Worm (Caenorhabditis elegans): ENCODE data around the gene srbc-32.

Gene srbc-32

ce11 chrV:3480346-3480745 lies 6.4 kb downstream of the srbc-32 start, which contains the start of gene srbc-30:
srbc-30 (minus strand) TSS chrV:3480446.
- TF ChIP-seq unc-62 (GFP tag; optimal IDR thresholded peaks at IDR 0.05): no peak

DNA sequence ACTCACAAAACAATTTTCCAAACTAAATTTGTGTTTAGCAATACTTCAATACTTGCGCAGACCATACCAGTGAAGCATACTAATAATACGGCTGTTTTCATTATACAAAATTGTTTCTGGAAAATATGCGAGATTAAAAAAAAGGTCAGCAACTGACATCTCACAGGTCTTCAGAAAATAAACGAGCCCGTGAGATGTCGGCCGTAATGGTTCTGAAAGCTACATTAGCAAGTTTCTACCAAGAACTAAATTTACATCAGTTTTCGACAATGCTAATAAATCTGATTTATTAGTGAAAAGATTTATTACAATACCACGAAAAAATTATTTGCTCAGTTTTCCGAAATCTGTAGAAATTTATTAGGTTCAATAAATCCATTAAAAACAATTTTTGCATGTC lies 9.3 kb downstream of the srbc-32 start, which contains the start of gene srbc-31:
Gene srbc-31, minus strand, starts transcription at position 101 of the 400 bp plus-strand sequence.
- no peak for TF ChIP-seq unc-62 (GFP tag; optimal IDR thresholded peaks at IDR 0.05)

- no peak for TF ChIP-seq unc-62 (GFP tag; optimal IDR thresholded peaks at IDR 0.05)
Observed at ce11 chrV:3476228-3476627, 10.5 kb downstream of the srbc-32 start.

- no peak for TF ChIP-seq unc-62 (GFP tag; optimal IDR thresholded peaks at IDR 0.05)
Observed at ce11 chrV:3475021-3475420, 11.7 kb downstream of the srbc-32 start, which contains the start of gene oac-2. oac-2 (minus strand) TSS chrV:3475121.

ce11 chrV:3470782-3471181 lies 16.0 kb downstream of the srbc-32 start, which contains the start of gene srbc-29:
srbc-29 (minus strand) TSS chrV:3470882.
- no peak for TF ChIP-seq unc-62 (GFP tag; optimal IDR thresholded peaks at IDR 0.05)

DNA sequence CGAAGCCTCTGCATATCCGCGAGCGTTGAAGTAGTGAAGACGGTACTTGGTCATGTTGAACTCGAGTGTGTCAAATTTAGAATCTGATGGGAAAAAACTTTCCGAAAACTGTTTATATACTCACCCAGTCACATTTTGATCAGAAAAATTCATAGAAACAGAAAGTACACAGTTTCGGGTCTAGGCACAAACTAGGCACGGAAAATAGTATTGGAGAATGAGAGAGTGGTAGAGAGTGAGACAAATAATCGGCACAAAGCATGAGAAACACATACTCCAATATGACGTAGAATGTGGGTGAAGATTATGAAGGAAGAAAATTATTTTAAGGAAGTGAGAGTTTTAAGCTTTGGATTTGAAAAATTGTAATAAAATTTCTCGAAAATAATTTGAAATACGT lies 18.3 kb downstream of the srbc-32 start, which contains the start of gene gst-33:
Gene gst-33, minus strand, starts transcription at position 127 of the 400 bp plus-strand sequence.
- no peak for TF ChIP-seq unc-62 (GFP tag; optimal IDR thresholded peaks at IDR 0.05)

DNA sequence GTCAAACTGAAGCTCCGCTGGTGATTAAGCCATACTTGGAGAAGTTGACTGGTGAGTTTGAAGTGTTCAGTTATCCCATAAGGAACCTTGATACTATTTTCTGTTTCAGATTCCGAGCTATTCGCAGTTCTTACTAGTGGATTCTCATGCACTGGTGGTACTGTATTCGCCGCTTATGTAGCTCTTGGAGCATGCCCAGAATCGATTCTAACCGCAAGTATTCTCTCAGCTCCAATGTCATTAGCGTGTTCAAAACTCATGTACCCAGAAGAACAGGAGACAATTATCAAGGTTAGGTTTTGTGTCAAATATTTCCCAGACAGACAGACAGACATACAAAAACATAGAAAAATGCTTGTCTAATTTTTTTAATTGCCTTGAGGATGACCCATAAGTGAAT lies 21.9 kb downstream of the srbc-32 start:
- TF ChIP-seq unc-62 (GFP tag; optimal IDR thresholded peaks at IDR 0.05): no peak

DNA sequence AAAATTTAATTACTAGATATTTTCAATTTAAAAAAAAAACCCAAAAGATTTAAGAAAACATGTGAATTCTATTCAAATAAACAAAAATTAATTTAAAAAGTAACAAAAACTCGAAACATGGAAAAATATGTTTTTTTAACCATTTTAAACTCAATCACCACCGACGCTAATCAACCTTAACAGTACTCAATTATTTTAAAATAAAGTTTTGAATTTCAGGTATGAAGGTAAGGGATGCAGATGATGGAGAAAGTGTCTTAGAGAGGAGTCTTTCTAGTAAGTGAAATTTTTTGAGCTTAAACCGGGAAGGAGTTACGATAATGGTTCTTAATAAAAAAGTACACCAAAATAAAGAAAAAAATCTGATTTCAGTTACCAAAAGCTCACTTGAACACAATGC lies 23.2 kb downstream of the srbc-32 start, which contains the start of gene slc-28.1:
Gene slc-28.1, plus strand, starts transcription at position 301 of the 400 bp plus-strand sequence.
- no peak for TF ChIP-seq unc-62 (GFP tag; optimal IDR thresholded peaks at IDR 0.05)

ce11 chrV:3459919-3460318 lies 26.8 kb downstream of the srbc-32 start, which contains the start of gene slc-28.2:
slc-28.2 (plus strand) TSS chrV:3460219.
- no peak for TF ChIP-seq unc-62 (GFP tag; optimal IDR thresholded peaks at IDR 0.05)

DNA sequence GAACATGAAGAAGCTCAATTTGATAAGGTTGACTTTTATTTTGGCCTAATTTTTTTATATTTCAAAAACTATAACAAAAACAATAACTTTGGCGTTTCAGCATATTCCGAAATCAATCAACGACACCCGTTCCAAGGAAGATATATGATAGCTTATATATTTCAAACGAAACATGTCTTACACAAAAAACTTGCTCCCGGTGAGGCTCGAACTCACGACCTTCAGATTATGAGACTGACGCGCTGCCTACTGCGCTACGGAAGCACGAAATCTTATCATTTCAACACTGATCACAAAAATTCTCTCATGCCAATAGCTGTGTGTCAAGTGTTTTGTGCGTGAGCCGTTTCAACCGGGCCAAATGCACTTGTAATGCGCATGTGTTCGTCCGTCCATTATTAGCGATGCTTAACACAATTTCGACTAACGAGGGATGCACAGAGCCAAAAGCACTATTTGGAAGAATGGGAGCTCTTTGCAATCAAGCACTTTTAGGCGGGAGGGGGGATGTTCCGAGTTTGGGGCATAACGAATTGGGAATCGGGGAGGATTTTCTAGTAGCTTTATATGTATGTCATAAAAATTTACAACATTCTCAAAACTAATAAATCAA lies 31.5 kb downstream of the srbc-32 start:
- TF ChIP-seq unc-62 (GFP tag; optimal IDR thresholded peaks at IDR 0.05): no peak

DNA sequence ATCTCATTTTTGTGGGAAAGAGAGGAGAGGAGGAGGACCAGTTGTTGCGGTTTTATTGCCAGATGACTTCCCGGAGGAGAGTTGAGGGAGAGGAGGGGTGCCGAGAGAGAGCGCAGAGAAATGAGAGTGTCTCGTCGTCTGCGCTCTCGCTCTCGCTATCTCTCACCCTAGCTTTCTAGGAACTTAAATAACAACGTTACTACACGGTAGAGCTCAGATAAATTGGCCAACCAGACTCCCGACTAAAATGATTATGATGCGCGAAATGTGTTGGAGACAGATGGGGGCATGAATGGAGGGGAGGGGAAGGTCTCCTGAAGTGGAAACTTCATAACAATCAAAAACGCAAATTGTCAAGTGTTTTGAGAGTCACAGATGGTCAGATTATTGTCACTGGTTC lies 32.1 kb downstream of the srbc-32 start:
- TF ChIP-seq unc-62 (GFP tag; optimal IDR thresholded peaks at IDR 0.05): no peak

- TF ChIP-seq unc-62 (GFP tag; optimal IDR thresholded peaks at IDR 0.05): no peak
Observed at ce11 chrV:3452489-3452888, 34.3 kb downstream of the srbc-32 start.

DNA sequence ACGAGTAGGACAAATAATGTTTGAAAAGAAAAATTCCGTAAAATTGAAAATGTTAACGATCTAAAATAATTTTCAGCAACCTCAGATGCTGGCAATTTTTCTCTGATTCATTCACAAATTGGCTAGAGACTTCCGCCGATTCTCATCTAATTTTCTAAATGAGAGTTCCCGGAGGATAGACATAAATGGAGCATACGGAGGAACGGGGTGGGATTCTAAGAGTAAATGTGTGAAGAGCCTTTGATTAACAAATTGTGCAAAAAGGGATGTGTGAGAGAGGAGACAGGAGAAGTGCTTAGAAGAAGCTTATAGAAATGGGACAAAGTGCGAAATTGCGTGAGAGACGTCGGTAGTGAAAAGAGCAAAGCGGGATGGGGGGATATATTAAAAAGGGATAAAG lies 35.1 kb downstream of the srbc-32 start:
- no peak for TF ChIP-seq unc-62 (GFP tag; optimal IDR thresholded peaks at IDR 0.05)

DNA sequence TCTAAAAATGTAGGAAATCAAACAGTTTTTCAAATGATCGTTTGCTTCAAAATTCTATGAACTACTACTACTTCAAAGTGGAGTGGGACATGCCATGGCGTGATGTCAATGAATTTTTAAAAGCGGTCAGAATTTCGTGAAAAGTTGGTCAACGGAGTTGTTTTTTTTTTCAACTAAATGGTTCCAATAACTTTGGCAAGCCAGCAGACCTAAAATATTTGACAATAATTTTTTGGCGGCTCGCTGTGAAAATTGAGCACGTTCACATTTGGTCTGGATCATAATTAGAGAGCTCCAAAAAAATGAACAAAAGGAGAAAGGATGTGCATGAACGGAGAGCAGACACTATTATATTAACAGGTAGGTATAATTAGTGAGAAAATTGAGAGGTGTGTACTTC lies 36.4 kb downstream of the srbc-32 start:
- no peak for TF ChIP-seq unc-62 (GFP tag; optimal IDR thresholded peaks at IDR 0.05)

DNA sequence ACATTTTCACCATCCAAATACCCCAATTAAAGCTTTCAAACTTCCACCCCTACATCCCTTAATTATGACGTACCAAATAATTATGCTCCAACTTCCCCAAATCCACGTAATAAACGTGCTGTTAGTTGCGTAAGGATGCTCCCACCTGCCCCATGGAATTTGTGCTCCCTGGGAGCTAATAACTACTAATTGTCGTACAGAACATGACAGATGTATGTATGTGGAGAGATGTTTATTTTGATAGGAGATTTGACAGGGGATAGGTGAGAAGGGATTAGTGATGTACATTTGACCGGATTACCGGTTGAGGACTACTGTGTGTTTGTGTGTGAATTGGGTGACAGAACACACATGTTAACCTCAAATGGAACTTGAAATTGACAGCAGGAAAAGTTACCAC lies 36.9 kb downstream of the srbc-32 start:
- TF ChIP-seq unc-62 (GFP tag; optimal IDR thresholded peaks at IDR 0.05): no peak

- no peak for TF ChIP-seq unc-62 (GFP tag; optimal IDR thresholded peaks at IDR 0.05)
Observed at ce11 chrV:3445090-3445832, 41.5 kb downstream of the srbc-32 start.

- no peak for TF ChIP-seq unc-62 (GFP tag; optimal IDR thresholded peaks at IDR 0.05)
Observed at ce11 chrV:3444777-3445089, 42.0 kb downstream of the srbc-32 start, which contains the start of gene cfz-2. cfz-2 (minus strand) TSS chrV:3444877.
